Worm (Caenorhabditis elegans) whole organism, late embryonic: Measurements from ENCODE around the gene pri-1.

Experiments used
- elt-2 ChIP-seq: sonication (generic microtip); optimal IDR thresholded peaks from 2 replicates; lab custom pipeline; 2016; ENCODE audit warnings: missing genetic modification reagents, missing genetic modification characterization, missing compliant biosample characterization
- pag-3 ChIP-seq: sonication (generic microtip); optimal IDR thresholded peaks from 2 replicates; lab custom pipeline; 2016; ENCODE audit warnings: missing compliant biosample characterization, missing genetic modification characterization, borderline replicate concordance

DNA sequence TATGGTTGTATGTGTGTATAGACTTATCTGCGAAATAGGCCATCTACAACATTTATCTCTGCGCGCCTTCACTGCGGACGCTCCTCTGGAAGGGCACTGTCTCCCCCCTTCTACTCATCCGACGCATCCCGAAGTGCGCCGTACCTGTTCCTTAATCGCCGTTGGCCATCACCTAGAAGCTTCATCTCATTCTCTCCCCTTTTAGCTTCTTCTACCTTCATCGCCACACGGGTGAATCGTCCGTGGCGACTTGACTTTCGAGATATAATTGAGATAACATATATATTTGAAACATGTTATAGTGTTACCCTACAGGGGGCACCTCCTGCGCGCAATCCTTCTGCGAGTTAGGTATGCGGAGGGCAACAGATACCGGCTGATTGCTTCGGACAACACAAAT, 28.0 kb upstream of the pri-1 start:
- TF ChIP-seq elt-2: no peak
- no peak for TF ChIP-seq pag-3
